Fruit fly (Drosophila melanogaster) whole organism, embryonic: ENCODE data around the gene CG2540.
A peak's percentile ranks its signal among the peaks of the same experiment; 100 is the strongest.

Source experiments
- Asciz ChIP-seq: fragments of 200-800 bp; sonication (Bioruptor generic); optimal IDR thresholded peaks from 2 replicates; lab custom pipeline; 2017; ENCODE audit warnings: missing biosample characterization, mild to moderate bottlenecking, missing genetic modification characterization, missing genetic modification reagents
- CG1024 ChIP-seq: fragments of 200-800 bp; sonication (Bioruptor generic); IDR thresholded peaks from 2 replicates; pipeline ENCODE4 v1.3.6; 2022; ENCODE audit warnings: missing biosample characterization, missing genetic modification characterization
- CG10274 ChIP-seq: fragments of 200-800 bp; sonication (Bioruptor generic); optimal IDR thresholded peaks from 3 replicates; lab custom pipeline; 2017; ENCODE audit warnings: missing biosample characterization, mild to moderate bottlenecking, missing genetic modification characterization
- CG11085 ChIP-seq: fragments of 200-800 bp; sonication (Bioruptor generic); IDR thresholded peaks from 2 replicates; pipeline ENCODE4 v1.3.6; 2022; ENCODE audit warnings: missing biosample characterization, missing genetic modification characterization
- CG11093 ChIP-seq: fragments of 200-800 bp; sonication (Bioruptor generic); IDR thresholded peaks from 3 replicates; pipeline ENCODE4 v1.3.6; 2022; ENCODE audit warnings: missing biosample characterization, missing genetic modification characterization
- CG11560 ChIP-seq: fragments of 200-800 bp; sonication (Bioruptor generic); IDR thresholded peaks from 3 replicates; pipeline ENCODE4 v1.3.6; 2022; ENCODE audit warnings: missing biosample characterization, missing genetic modification characterization
- CG12071 ChIP-seq: fragments of 200-800 bp; sonication (Bioruptor generic); optimal IDR thresholded peaks from 3 replicates; lab custom pipeline; 2018; ENCODE audit warnings: missing biosample characterization, mild to moderate bottlenecking, missing genetic modification characterization
- CG12104 ChIP-seq: fragments of 200-800 bp; sonication (Bioruptor generic); optimal IDR thresholded peaks from 3 replicates; lab custom pipeline; 2016; ENCODE audit warnings: missing biosample characterization, missing genetic modification characterization
- CG14050 ChIP-seq: fragments of 200-800 bp; sonication (Bioruptor generic); IDR thresholded peaks from 3 replicates; pipeline ENCODE4 v1.3.6; 2022; ENCODE audit warnings: missing biosample characterization, missing genetic modification characterization
- CG14860 ChIP-seq: fragments of 200-800 bp; sonication (Bioruptor generic); IDR thresholded peaks from 3 replicates; pipeline ENCODE4 v1.3.6; 2022; ENCODE audit warnings: missing biosample characterization, missing genetic modification characterization; ENCODE audit not compliant: partially characterized antibody
- CG15073 ChIP-seq: fragments of 200-800 bp; sonication (Bioruptor generic); optimal IDR thresholded peaks from 2 replicates; lab custom pipeline; 2016; ENCODE audit warnings: missing biosample characterization, missing genetic modification characterization
- CG17328 ChIP-seq: fragments of 200-800 bp; sonication (Bioruptor generic); IDR thresholded peaks from 2 replicates; pipeline ENCODE4 v1.3.6; 2022; ENCODE audit warnings: missing biosample characterization, missing genetic modification characterization
- CG30020 ChIP-seq: fragments of 200-800 bp; optimal IDR thresholded peaks from 2 replicates; lab custom pipeline; 2019; ENCODE audit warnings: missing biosample characterization, mild to moderate bottlenecking, missing genetic modification characterization, moderate library complexity
- CG30403 ChIP-seq: fragments of 200-800 bp; sonication (Bioruptor generic); optimal IDR thresholded peaks from 3 replicates; lab custom pipeline; 2016; ENCODE audit warnings: missing biosample characterization, missing genetic modification characterization
- CG4424 ChIP-seq: fragments of 200-800 bp; sonication (Bioruptor generic); optimal IDR thresholded peaks from 3 replicates; lab custom pipeline; 2016; ENCODE audit warnings: missing biosample characterization, missing genetic modification characterization
- CG6813 ChIP-seq: fragments of 200-800 bp; sonication (Bioruptor generic); optimal IDR thresholded peaks from 2 replicates; lab custom pipeline; 2017; ENCODE audit warnings: missing biosample characterization, missing genetic modification characterization, mild to moderate bottlenecking, moderate library complexity, missing genetic modification reagents
- CG6854 ChIP-seq: fragments of 200-800 bp; sonication (Bioruptor generic); optimal IDR thresholded peaks from 3 replicates; lab custom pipeline; 2017; ENCODE audit warnings: missing biosample characterization, mild to moderate bottlenecking, missing genetic modification characterization
- CG8089 ChIP-seq: fragments of 200-800 bp; sonication (Bioruptor generic); optimal IDR thresholded peaks from 3 replicates; lab custom pipeline; 2016; ENCODE audit warnings: missing biosample characterization, missing genetic modification characterization
- CHES-1-like ChIP-seq: fragments of 200-800 bp; sonication (Bioruptor generic); optimal IDR thresholded peaks from 2 replicates; lab custom pipeline; 2016; ENCODE audit warnings: missing biosample characterization, missing genetic modification characterization
- Chrac-16 ChIP-seq: fragments of 200-800 bp; sonication (Bioruptor generic); optimal IDR thresholded peaks from 3 replicates; lab custom pipeline; 2016; ENCODE audit warnings: missing biosample characterization, missing genetic modification characterization
- HLH3B ChIP-seq: fragments of 200-800 bp; sonication (Bioruptor generic); IDR thresholded peaks from 2 replicates; pipeline ENCODE4 v1.3.6; 2022; ENCODE audit warnings: missing biosample characterization, missing genetic modification characterization
- HLH54F ChIP-seq: fragments of 200-800 bp; sonication (Bioruptor generic); optimal IDR thresholded peaks from 3 replicates; lab custom pipeline; 2016; ENCODE audit warnings: missing biosample characterization, missing genetic modification characterization
- Hr51 ChIP-seq, 2 experiments: fragments of 200-800 bp; sonication (Bioruptor generic); optimal IDR thresholded peaks; 2 replicates in 1 of 2; 3 replicates in 1 of 2; lab custom pipeline; 2016 to 2018; ENCODE audit warnings: missing biosample characterization in 2 of 2, missing genetic modification characterization in 2 of 2, mild to moderate bottlenecking in 1 of 2, moderate library complexity in 1 of 2
- Kr ChIP-seq: fragments of 200-800 bp; sonication (Bioruptor generic); optimal IDR thresholded peaks from 2 replicates; lab custom pipeline; 2017; ENCODE audit warnings: missing biosample characterization, mild to moderate bottlenecking, missing genetic modification characterization
- NC2β ChIP-seq: fragments of 200-800 bp; sonication (Bioruptor generic); optimal IDR thresholded peaks from 2 replicates; lab custom pipeline; 2016; ENCODE audit warnings: missing biosample characterization, missing genetic modification characterization
- NFAT ChIP-seq: fragments of 200-800 bp; sonication (Bioruptor generic); IDR thresholded peaks from 2 replicates; pipeline ENCODE4 v1.3.6; 2022; ENCODE audit warnings: missing biosample characterization, missing genetic modification characterization
- Nf-YA ChIP-seq: fragments of 200-800 bp; sonication (Bioruptor generic); IDR thresholded peaks from 2 replicates; pipeline ENCODE4 v1.3.6; 2022; ENCODE audit warnings: missing biosample characterization, missing genetic modification characterization
- Nf-YB ChIP-seq: fragments of 200-800 bp; sonication (Bioruptor generic); optimal IDR thresholded peaks from 3 replicates; lab custom pipeline; 2019; ENCODE audit warnings: missing biosample characterization, mild to moderate bottlenecking, missing genetic modification characterization, moderate library complexity
- Side ChIP-seq: fragments of 200-800 bp; sonication (Bioruptor generic); optimal IDR thresholded peaks from 2 replicates; lab custom pipeline; 2016; ENCODE audit warnings: missing biosample characterization, missing genetic modification characterization
- Six4 ChIP-seq: fragments of 200-800 bp; sonication (Bioruptor generic); optimal IDR thresholded peaks from 2 replicates; lab custom pipeline; 2016; ENCODE audit warnings: missing biosample characterization, missing genetic modification characterization
- Tbp ChIP-seq: fragments of >200 bp; optimal IDR thresholded peaks from 2 replicates; lab custom pipeline; 2018; ENCODE audit warnings: missing biosample characterization, missing genetic modification characterization
- bab2 ChIP-seq: fragments of 200-800 bp; sonication (Bioruptor generic); optimal IDR thresholded peaks from 2 replicates; lab custom pipeline; 2016; ENCODE audit warnings: missing biosample characterization, missing genetic modification characterization
- bbx ChIP-seq: fragments of 200-800 bp; sonication (Bioruptor generic); IDR thresholded peaks from 2 replicates; pipeline ENCODE4 v1.3.6; 2022; ENCODE audit warnings: missing biosample characterization, missing genetic modification characterization; ENCODE audit not compliant: partially characterized antibody
- cad ChIP-seq: fragments of >200 bp; optimal IDR thresholded peaks from 2 replicates; lab custom pipeline; 2017; ENCODE audit warnings: missing biosample characterization, missing genetic modification characterization
- cas ChIP-seq: fragments of 200-800 bp; sonication (Bioruptor generic); IDR thresholded peaks from 2 replicates; pipeline ENCODE4 v1.3.6; 2022; ENCODE audit warnings: missing biosample characterization, missing genetic modification characterization
- chm ChIP-seq: fragments of 200-800 bp; sonication (Bioruptor generic); IDR thresholded peaks from 2 replicates; pipeline ENCODE4 v1.3.6; 2022; ENCODE audit warnings: missing biosample characterization, missing genetic modification characterization
- crc ChIP-seq: fragments of 200-800 bp; sonication (Bioruptor generic); optimal IDR thresholded peaks from 2 replicates; lab custom pipeline; 2016; ENCODE audit warnings: missing biosample characterization, missing genetic modification characterization
- dati ChIP-seq: fragments of 200-800 bp; sonication (Bioruptor generic); IDR thresholded peaks from 2 replicates; pipeline ENCODE4 v1.3.6; 2022; ENCODE audit warnings: missing biosample characterization, missing genetic modification characterization
- disco-r ChIP-seq: fragments of 200-800 bp; sonication (Bioruptor generic); optimal IDR thresholded peaks from 2 replicates; lab custom pipeline; 2016; ENCODE audit warnings: missing biosample characterization, missing genetic modification characterization
- emc ChIP-seq: fragments of 200-800 bp; sonication (Bioruptor generic); optimal IDR thresholded peaks from 2 replicates; lab custom pipeline; 2016; ENCODE audit warnings: missing biosample characterization, missing genetic modification characterization
- en ChIP-seq: fragments of 200-800 bp; sonication (Bioruptor generic); optimal IDR thresholded peaks from 2 replicates; lab custom pipeline; 2016; ENCODE audit warnings: missing biosample characterization, missing genetic modification characterization
- eve ChIP-seq, 2 experiments: fragments of >200 bp; optimal IDR thresholded peaks; 2 replicates each; lab custom pipeline; 2017; ENCODE audit warnings: missing biosample characterization in 2 of 2, missing genetic modification characterization in 2 of 2
- exex ChIP-seq: fragments of 200-800 bp; sonication (Bioruptor generic); optimal IDR thresholded peaks from 4 replicates; lab custom pipeline; 2018; ENCODE audit warnings: missing biosample characterization, mild to moderate bottlenecking, missing genetic modification characterization, moderate library complexity
- gce ChIP-seq: fragments of 200-800 bp; sonication (Bioruptor generic); IDR thresholded peaks from 3 replicates; pipeline ENCODE4 v1.3.6; 2022; ENCODE audit warnings: missing biosample characterization, missing genetic modification characterization
- gfzf ChIP-seq: fragments of 200-800 bp; sonication (Bioruptor generic); optimal IDR thresholded peaks from 2 replicates; lab custom pipeline; 2016; ENCODE audit warnings: missing biosample characterization, mild to moderate bottlenecking, missing genetic modification characterization, moderate library complexity
- hkb ChIP-seq, 2 experiments: fragments of 200-800 bp in 1 of 2; fragments of >200 bp in 1 of 2; sonication (Bioruptor generic) in 1 of 2; IDR thresholded peaks in 1 of 2; optimal IDR thresholded peaks in 1 of 2; 2 replicates each; pipeline versions ENCODE4 v1.3.6 to Lab custom; 2017 to 2022; ENCODE audit warnings: missing biosample characterization in 1 of 2, missing genetic modification characterization in 1 of 2
- kay ChIP-seq: fragments of 200-800 bp; sonication (Bioruptor generic); optimal IDR thresholded peaks from 2 replicates; lab custom pipeline; 2016; ENCODE audit warnings: missing biosample characterization, missing genetic modification characterization
- mirr ChIP-seq: fragments of 200-800 bp; sonication (Bioruptor generic); optimal IDR thresholded peaks from 3 replicates; lab custom pipeline; 2018; ENCODE audit warnings: missing biosample characterization, mild to moderate bottlenecking, missing genetic modification characterization
- ranshi ChIP-seq: fragments of 200-800 bp; sonication (Bioruptor generic); IDR thresholded peaks from 2 replicates; pipeline ENCODE4 v1.3.6; 2022; ENCODE audit warnings: missing biosample characterization, missing genetic modification characterization
- ro ChIP-seq: fragments of 200-800 bp; sonication (Bioruptor generic); IDR thresholded peaks from 2 replicates; pipeline ENCODE4 v1.3.6; 2022; ENCODE audit warnings: missing biosample characterization, missing genetic modification characterization
- sug ChIP-seq: fragments of 200-800 bp; optimal IDR thresholded peaks from 2 replicates; lab custom pipeline; 2019; ENCODE audit warnings: missing biosample characterization, mild to moderate bottlenecking, missing genetic modification characterization, moderate library complexity
- zen ChIP-seq: fragments of 200-800 bp; sonication (Bioruptor generic); optimal IDR thresholded peaks from 3 replicates; lab custom pipeline; 2018; ENCODE audit warnings: missing biosample characterization, mild to moderate bottlenecking, missing genetic modification characterization, moderate library complexity

CG2540 gene

dm6 chrX:12629564-12629963, at the start of gene CG2540, which contains the start of gene Aven (continued):
- TF ChIP-seq Kr (GFP tag; lab: Kevin White, UChicago) (no peak), eve (GFP tag; optimal IDR thresholded peaks at IDR 0.05; lab: Kevin White, UChicago) (no peak), mirr (GFP tag; lab: Kevin White, UChicago) (peak; percentile 32), CG6854 (GFP tag; lab: Kevin White, UChicago) (peak; percentile 81), CG15073 (GFP tag; lab: Kevin White, UChicago) (no peak), CG6813 (GFP tag; lab: Kevin White, UChicago) (peak; percentile 85), CG11085 (GFP tag; lab: Robert Waterston, UW) (peak; percentile 74), CG8089 (GFP tag; lab: Kevin White, UChicago) (no peak), emc (GFP tag; lab: Kevin White, UChicago) (no peak), Nf-YB (GFP tag; lab: Kevin White, UChicago) (peak; percentile 72), Tbp (GFP tag; lab: Kevin White, UChicago) (no peak), CG17328 (GFP tag; lab: Robert Waterston, UW) (peak; percentile 47; the same call in 1 of the 2 replicates), Nf-YA (GFP tag; lab: Robert Waterston, UW) (no peak), CG11093 (no peak), CHES-1-like (GFP tag; lab: Kevin White, UChicago) (no peak), CG12104 (peak; percentile 80), CG30020 (tag; lab: Kevin White, UChicago) (peak; percentile 71), disco-r (GFP tag; lab: Kevin White, UChicago) (no peak), exex (peak; percentile 76), Side (GFP tag; lab: Kevin White, UChicago) (no peak), CG10274 (GFP tag; lab: Kevin White, UChicago) (peak; percentile 35), Six4 (GFP tag; lab: Kevin White, UChicago) (peak; percentile 71), CG14860 (no peak), chm (no peak), bab2 (GFP tag; lab: Kevin White, UChicago) (no peak), cas (GFP tag; lab: Robert Waterston, UW) (no peak), HLH54F (no peak), gce (GFP tag; lab: Robert Waterston, UW) (no peak), CG12071 (GFP tag; lab: Kevin White, UChicago) (peak; percentile 6), NC2β (GFP tag; lab: Kevin White, UChicago) (no peak), CG1024 (no peak), CG11560 (tag; lab: Robert Waterston, UW) (no peak), dati (GFP tag; lab: Robert Waterston, UW) (no peak), CG4424 (GFP tag; lab: Kevin White, UChicago) (peak; percentile 72), hkb (optimal IDR thresholded peaks at IDR 0.05; lab: Kevin White, UChicago) (no peak), hkb (GFP tag; IDR thresholded peaks at IDR 0.05; lab: Robert Waterston, UW) (peak; percentile 77), bbx (GFP tag; lab: Robert Waterston, UW) (no peak), sug (tag; lab: Kevin White, UChicago) (peak; percentile 90), kay (GFP tag; lab: Kevin White, UChicago) (peak; percentile 3), Chrac-16 (GFP tag; lab: Kevin White, UChicago) (peak; percentile 56), Hr51 (GFP tag; optimal IDR thresholded peaks at IDR 0.05; lab: Kevin White, UChicago) (peak; percentile 2 to 89), NFAT (GFP tag; lab: Robert Waterston, UW) (peak; percentile 15; the same call in 1 of the 2 replicates), crc (GFP tag; lab: Kevin White, UChicago) (no peak), CG14050 (GFP tag; lab: Robert Waterston, UW) (peak; percentile 33; the same call in 1 of the 3 replicates), zen (peak; percentile 81), HLH3B (GFP tag; lab: Robert Waterston, UW) (peak; percentile 45), CG30403 (GFP tag; lab: Kevin White, UChicago) (peak; percentile 83), en (GFP tag; lab: Kevin White, UChicago) (no peak), Asciz (GFP tag; lab: Kevin White, UChicago) (peak; percentile 67), ro (GFP tag; lab: Robert Waterston, UW) (no peak), cad (GFP tag; lab: Kevin White, UChicago) (no peak), ranshi (peak; percentile 77), gfzf (GFP tag; lab: Kevin White, UChicago) (no peak)
